Worm (Caenorhabditis elegans) whole organism, L4 larva: Measurements from ENCODE around the gene srab-23.

ENCODE experiments used
- D1046.2 ChIP-seq: fragments of 200-800 bp; sonication (Bioruptor generic); IDR thresholded peaks from 2 replicates; pipeline ENCODE4 v1.3.6; 2022; ENCODE audit warnings: missing genetic modification characterization, missing compliant biosample characterization
- F26F4.8 ChIP-seq: fragments of 200-800 bp; sonication (Bioruptor generic); conservative IDR thresholded peaks from 2 replicates; pipeline ENCODE4 v1.3.6; 2022; ENCODE audit warnings: missing genetic modification characterization, missing compliant biosample characterization
- F49E8.2 ChIP-seq: sonication (generic microtip); optimal IDR thresholded peaks from 2 replicates; lab custom pipeline; 2016; ENCODE audit warnings: missing compliant biosample characterization, mild to moderate bottlenecking, missing genetic modification characterization, borderline replicate concordance
- T26A8.4 ChIP-seq: fragments of 200-800 bp; sonication (Bioruptor generic); IDR thresholded peaks from 2 replicates; pipeline ENCODE4 v1.3.6; 2022; ENCODE audit warnings: missing genetic modification characterization, missing compliant biosample characterization
- Y105C5A.15 ChIP-seq: fragments of 200-800 bp; sonication (Bioruptor generic); IDR thresholded peaks from 2 replicates; pipeline ENCODE4 v1.3.6; 2022; ENCODE audit warnings: missing genetic modification characterization, missing compliant biosample characterization
- Y48G9A.11 ChIP-seq: fragments of 200-800 bp; sonication (Bioruptor generic); IDR thresholded peaks from 2 replicates; pipeline ENCODE4 v1.3.6; 2022; ENCODE audit warnings: missing genetic modification reagents, missing genetic modification characterization, missing compliant biosample characterization
- Y5F2A.4 ChIP-seq: fragments of 200-800 bp; sonication (Bioruptor generic); optimal IDR thresholded peaks from 2 replicates; lab custom pipeline; 2018; ENCODE audit warnings: mild to moderate bottlenecking, missing genetic modification characterization, missing compliant biosample characterization
- aha-1 ChIP-seq: fragments of 150-350 bp; peaks from one replicate; lab custom pipeline; 2014; ENCODE audit warnings: missing biosample characterization, missing genetic modification characterization
- aly-2 ChIP-seq: sonication (generic microtip); optimal IDR thresholded peaks from 2 replicates; lab custom pipeline; 2018; ENCODE audit warnings: missing biosample characterization, missing genetic modification characterization
- ama-1 ChIP-seq: fragments of 150-350 bp; optimal IDR thresholded peaks from 2 replicates; lab custom pipeline; 2014; ENCODE audit warnings: inconsistent platforms, mixed read lengths
- cey-2 ChIP-seq: sonication (generic microtip); optimal IDR thresholded peaks from 3 replicates; lab custom pipeline; 2017; ENCODE audit warnings: missing genetic modification characterization, mild to moderate bottlenecking, missing compliant biosample characterization, antibody characterized with exemption, borderline replicate concordance; ENCODE audit not compliant: insufficient read depth
- ctbp-1 ChIP-seq: fragments of 200-800 bp; sonication (Bioruptor generic); IDR thresholded peaks from 2 replicates; pipeline ENCODE4 v1.3.6; 2022; ENCODE audit warnings: missing genetic modification reagents, missing genetic modification characterization, missing compliant biosample characterization
- dmd-6 ChIP-seq: fragments of 200-800 bp; sonication (Bioruptor generic); IDR thresholded peaks from 2 replicates; pipeline ENCODE4 v1.3.6; 2022; ENCODE audit warnings: missing genetic modification reagents, missing genetic modification characterization, missing compliant biosample characterization
- dpl-1 ChIP-seq: fragments of 150-350 bp; optimal IDR thresholded peaks from 2 replicates; lab custom pipeline; 2014; ENCODE audit warnings: missing biosample characterization, missing genetic modification reagents, missing genetic modification characterization
- duxl-1 ChIP-seq: sonication (generic microtip); optimal IDR thresholded peaks from 2 replicates; lab custom pipeline; 2016; ENCODE audit warnings: mild to moderate bottlenecking, missing genetic modification characterization, moderate library complexity, missing compliant biosample characterization; ENCODE audit not compliant: poor library complexity
- fkh-10 ChIP-seq: fragments of 150-350 bp; optimal IDR thresholded peaks from 2 replicates; lab custom pipeline; 2014; ENCODE audit warnings: missing biosample characterization, missing genetic modification reagents, missing genetic modification characterization
- hif-1 ChIP-seq, 2 experiments: sonication (generic microtip); optimal IDR thresholded peaks; 2 replicates each; lab custom pipeline; 2016 to 2017; ENCODE audit warnings: missing compliant biosample characterization in 2 of 2, missing genetic modification characterization in 2 of 2, missing genetic modification reagents in 2 of 2, missing genotype in 2 of 2, mild to moderate bottlenecking in 1 of 2
- jun-1 ChIP-seq: fragments of 150-350 bp; optimal IDR thresholded peaks from 2 replicates; lab custom pipeline; 2014; ENCODE audit warnings: missing biosample characterization, missing genetic modification reagents, missing genetic modification characterization
- lin-1 ChIP-seq: fragments of 200-800 bp; sonication (Bioruptor generic); IDR thresholded peaks from 2 replicates; pipeline ENCODE4 v1.3.6; 2022; ENCODE audit warnings: missing genetic modification reagents, missing genetic modification characterization, missing compliant biosample characterization
- lin-15B ChIP-seq: fragments of 150-350 bp; sonication (generic microtip); optimal IDR thresholded peaks from 3 replicates; lab custom pipeline; 2014; ENCODE audit warnings: missing biosample characterization, missing genetic modification characterization
- lin-39 ChIP-seq: fragments of 150-350 bp; optimal IDR thresholded peaks from 2 replicates; lab custom pipeline; 2014; ENCODE audit warnings: missing biosample characterization, missing genetic modification reagents, missing genetic modification characterization
- lir-3 ChIP-seq: sonication (generic microtip); optimal IDR thresholded peaks from 2 replicates; lab custom pipeline; 2016; ENCODE audit warnings: mild to moderate bottlenecking, missing genetic modification characterization, missing compliant biosample characterization
- lsy-2 ChIP-seq, 2 experiments: fragments of 150-350 bp in 1 of 2; sonication (generic microtip) in 1 of 2; optimal IDR thresholded peaks; 2 replicates each; lab custom pipeline; 2014 to 2017; ENCODE audit warnings: missing biosample characterization in 2 of 2, missing genetic modification characterization in 2 of 2
- mxl-2 ChIP-seq: fragments of 200-800 bp; sonication (Bioruptor generic); conservative IDR thresholded peaks from 2 replicates; pipeline ENCODE4 v1.3.6; 2022; ENCODE audit warnings: missing genetic modification reagents, missing genetic modification characterization, missing compliant biosample characterization
- nhr-11 ChIP-seq: fragments of 150-350 bp; optimal IDR thresholded peaks from 2 replicates; lab custom pipeline; 2014; ENCODE audit warnings: missing biosample characterization, missing genetic modification characterization
- nhr-28 ChIP-seq: fragments of 150-350 bp; optimal IDR thresholded peaks from 2 replicates; lab custom pipeline; 2014; ENCODE audit warnings: missing biosample characterization, missing genetic modification characterization
- nhr-41 ChIP-seq: fragments of 200-800 bp; sonication (Bioruptor generic); IDR thresholded peaks from 2 replicates; pipeline ENCODE4 v1.3.6; 2022; ENCODE audit warnings: missing genetic modification reagents, missing genetic modification characterization, missing compliant biosample characterization
- nhr-76 ChIP-seq: fragments of 150-350 bp; optimal IDR thresholded peaks from 2 replicates; lab custom pipeline; 2014; ENCODE audit warnings: missing biosample characterization, missing genetic modification characterization
- nhr-77 ChIP-seq: fragments of 150-350 bp; optimal IDR thresholded peaks from 2 replicates; lab custom pipeline; 2014; ENCODE audit warnings: missing biosample characterization, missing genetic modification characterization
- pha-4 ChIP-seq, 2 experiments: fragments of 150-350 bp in 1 of 2; fragments of 200-800 bp in 1 of 2; sonication (Bioruptor generic) in 1 of 2; IDR thresholded peaks in 1 of 2; optimal IDR thresholded peaks in 1 of 2; 2 replicates each; pipeline versions ENCODE4 v1.3.6 to Lab custom; 2014 to 2022; ENCODE audit warnings: missing genetic modification characterization in 2 of 2, missing genetic modification reagents in 2 of 2, missing biosample characterization in 1 of 2, missing compliant biosample characterization in 1 of 2
- saeg-2 ChIP-seq: fragments of 200-800 bp; sonication (Bioruptor generic); IDR thresholded peaks from 2 replicates; pipeline ENCODE4 v1.3.6; 2022; ENCODE audit warnings: missing genetic modification reagents, missing genetic modification characterization, missing compliant biosample characterization
- sdz-12 ChIP-seq: fragments of 200-800 bp; sonication (Bioruptor generic); optimal IDR thresholded peaks from 2 replicates; lab custom pipeline; 2018; ENCODE audit warnings: mild to moderate bottlenecking, missing genetic modification characterization, missing compliant biosample characterization
- set-16 ChIP-seq: fragments of 200-800 bp; sonication (Bioruptor generic); IDR thresholded peaks from 2 replicates; pipeline ENCODE4 v1.3.6; 2022; ENCODE audit warnings: missing genetic modification reagents, missing genetic modification characterization, missing compliant biosample characterization
- skn-1 ChIP-seq: fragments of 150-350 bp; optimal IDR thresholded peaks from 2 replicates; lab custom pipeline; 2014; ENCODE audit warnings: missing biosample characterization, missing genetic modification characterization
- snpc-4 ChIP-seq: fragments of 150-350 bp; optimal IDR thresholded peaks from 2 replicates; lab custom pipeline; 2014; ENCODE audit warnings: missing biosample characterization, missing genetic modification characterization
- spr-3 ChIP-seq: fragments of 200-800 bp; sonication (Bioruptor generic); optimal IDR thresholded peaks from 2 replicates; lab custom pipeline; 2018; ENCODE audit warnings: mild to moderate bottlenecking, missing genetic modification characterization, missing compliant biosample characterization
- unc-62 ChIP-seq, 3 experiments: fragments of 150-350 bp in 1 of 3; sonication (generic microtip); optimal IDR thresholded peaks in 2 of 3; peaks in 1 of 3; 1 replicate in 1 of 3; 2 replicates in 2 of 3; lab custom pipeline; 2014 to 2017; ENCODE audit warnings: missing biosample characterization in 3 of 3, missing genetic modification characterization in 3 of 3, missing genetic modification reagents in 3 of 3, missing genotype in 1 of 3
- zfp-2 ChIP-seq: sonication (generic microtip); optimal IDR thresholded peaks from 2 replicates; lab custom pipeline; 2016; ENCODE audit warnings: mild to moderate bottlenecking, missing genetic modification characterization, missing compliant biosample characterization
- zfp-3 ChIP-seq: fragments of 200-800 bp; sonication (Bioruptor generic); conservative IDR thresholded peaks from 2 replicates; pipeline ENCODE4 v1.3.6; 2022; ENCODE audit warnings: missing genetic modification reagents, missing genetic modification characterization, missing compliant biosample characterization
- zip-11 ChIP-seq: fragments of 200-800 bp; sonication (Bioruptor generic); IDR thresholded peaks from 2 replicates; pipeline ENCODE4 v1.3.6; 2022; ENCODE audit warnings: missing genetic modification characterization, missing compliant biosample characterization
- ztf-11 ChIP-seq: fragments of 150-350 bp; optimal IDR thresholded peaks from 2 replicates; lab custom pipeline; 2014; ENCODE audit warnings: missing biosample characterization, missing genetic modification characterization
- ztf-7 ChIP-seq: fragments of 150-350 bp; optimal IDR thresholded peaks from 2 replicates; lab custom pipeline; 2014; ENCODE audit warnings: missing biosample characterization, missing genetic modification characterization

srab-23 gene

ce11 chrV:2051507-2051906 lies 16.1 kb upstream of the srab-23 start, which contains the start of gene Y40B10A.11:
Gene Y40B10A.11 (minus strand): TSS chrV:2051607.
- TF ChIP-seq lin-15B (tag; lab: Kevin White, UChicago) (no peak), hif-1 (tag; optimal IDR thresholded peaks at IDR 0.05; lab: Kevin White, UChicago) (no peak), pha-4 (GFP tag; IDR thresholded peaks at IDR 0.05; lab: Robert Waterston, UW) (no peak), pha-4 (tag; optimal IDR thresholded peaks at IDR 0.05; lab: Kevin White, UChicago) (no peak), nhr-41 (GFP tag; lab: Robert Waterston, UW) (no peak), aly-2 (tag; lab: Kevin White, UChicago) (no peak), fkh-10 (no peak), duxl-1 (tag; lab: Kevin White, UChicago) (no peak), cey-2 (tag; lab: Kevin White, UChicago) (no peak), ztf-11 (no peak), zfp-3 (GFP tag; lab: Robert Waterston, UW) (no peak), skn-1 (tag; lab: Kevin White, UChicago) (no peak), D1046.2 (no peak), Y48G9A.11 (GFP tag; lab: Robert Waterston, UW) (no peak), F49E8.2 (tag; lab: Kevin White, UChicago) (no peak), dpl-1 (no peak), F26F4.8 (GFP tag; lab: Robert Waterston, UW) (no peak), nhr-11 (tag; lab: Kevin White, UChicago) (no peak), ctbp-1 (no peak), zfp-2 (tag; lab: Kevin White, UChicago) (no peak), nhr-76 (tag; lab: Kevin White, UChicago) (no peak)

- TF ChIP-seq mxl-2 (GFP tag; lab: Robert Waterston, UW) = 0 out of 2 replicates have a peak, but pooled peaks have one; percentile 19
- TF ChIP-seq pha-4 (GFP tag; IDR thresholded peaks at IDR 0.05; lab: Robert Waterston, UW) = peak; percentile 62; the same call in 1 of the 2 replicates
- no peak for TF ChIP-seq pha-4 (tag; optimal IDR thresholded peaks at IDR 0.05; lab: Kevin White, UChicago)
- TF ChIP-seq Y105C5A.15 (GFP tag; lab: Robert Waterston, UW) = 0 out of 2 replicates have a peak, but pooled peaks have one; percentile 29
- no peak for TF ChIP-seq jun-1
- TF ChIP-seq set-16 (GFP tag; lab: Robert Waterston, UW) = peak; percentile 98
Measured at ce11 chrV:2050790-2051189, 15.3 kb upstream of the srab-23 start.

ce11 chrV:2050136-2050535 lies 14.7 kb upstream of the srab-23 start, which contains the start of gene comt-4:
Gene comt-4 (minus strand): TSS chrV:2050185.
- TF ChIP-seq hif-1 (tag; optimal IDR thresholded peaks at IDR 0.05; lab: Kevin White, UChicago) (peak in 1 of 2 experiments; percentile 85), nhr-28 (peak; percentile 75), aha-1 (tag; lab: Kevin White, UChicago) (no peak), unc-62 (GFP tag; optimal IDR thresholded peaks at IDR 0.05 in 1 of 2; lab: Kevin White, UChicago) (peak in 1 of 2 experiments; percentile 42), unc-62 (tag; optimal IDR thresholded peaks at IDR 0.05; lab: Kevin White, UChicago) (no peak), nhr-77 (tag; lab: Kevin White, UChicago) (peak; percentile 10), set-16 (GFP tag; lab: Robert Waterston, UW) (no peak), nhr-41 (GFP tag; lab: Robert Waterston, UW) (no peak), dmd-6 (peak; percentile 63), nhr-11 (tag; lab: Kevin White, UChicago) (no peak), sdz-12 (GFP tag; lab: Kevin White, UChicago) (no peak), lir-3 (tag; lab: Kevin White, UChicago) (no peak)
- TF ChIP-seq, all 104 proteins: peak for 5

DNA sequence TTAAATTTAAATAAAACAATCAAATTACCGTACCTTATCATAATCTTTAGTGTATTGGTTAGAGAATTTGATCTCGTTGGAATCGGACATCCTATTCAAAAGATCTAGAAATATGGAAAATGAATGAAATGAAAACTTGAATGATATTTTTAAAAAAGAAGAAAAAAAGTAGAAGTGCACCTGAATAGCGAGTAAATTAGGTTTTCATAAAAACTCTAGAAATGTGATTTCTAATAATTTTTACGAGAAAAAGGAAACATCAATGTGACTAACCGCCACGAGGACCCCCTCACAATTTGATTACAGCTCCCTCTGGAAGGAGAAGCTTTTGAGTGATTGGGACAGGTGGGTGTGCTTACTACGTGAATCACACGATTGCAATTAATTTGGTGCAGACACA lies 10.5 kb upstream of the srab-23 start, which contains the start of gene Y40B10A.5:
Gene Y40B10A.5 (minus strand): TSS at position 101 of the 400 bp plus-strand sequence.
- no peak for TF ChIP-seq T26A8.4 (GFP tag; lab: Robert Waterston, UW)
- no peak for TF ChIP-seq snpc-4 (tag; lab: Kevin White, UChicago)
- no peak for TF ChIP-seq jun-1
- no peak for TF ChIP-seq saeg-2 (GFP tag; lab: Robert Waterston, UW)
- TF ChIP-seq spr-3 (GFP tag; lab: Kevin White, UChicago) = no peak
- TF ChIP-seq lsy-2 (tag; optimal IDR thresholded peaks at IDR 0.05; lab: Kevin White, UChicago) = no peak
- no peak for TF ChIP-seq zip-11 (GFP tag; lab: Robert Waterston, UW)
- no peak for TF ChIP-seq zfp-2 (tag; lab: Kevin White, UChicago)
- no peak for TF ChIP-seq Y5F2A.4 (GFP tag; lab: Kevin White, UChicago)
- no peak for TF ChIP-seq lin-39 (tag; lab: Kevin White, UChicago)
- no peak for TF ChIP-seq nhr-28
- no peak for TF ChIP-seq sdz-12 (GFP tag; lab: Kevin White, UChicago)
- no peak for TF ChIP-seq ztf-7 (tag; lab: Kevin White, UChicago)
- TF ChIP-seq lin-1 (GFP tag; lab: Robert Waterston, UW) = no peak
- TF ChIP-seq D1046.2 = no peak
- TF ChIP-seq ama-1 (lab: Kevin White, UChicago) = no peak
